Worm (Caenorhabditis elegans): Measurements from ENCODE around the gene nrx-1.
A peak's percentile ranks its signal among the peaks of the same experiment; 100 is the strongest.

Gene nrx-1

DNA sequence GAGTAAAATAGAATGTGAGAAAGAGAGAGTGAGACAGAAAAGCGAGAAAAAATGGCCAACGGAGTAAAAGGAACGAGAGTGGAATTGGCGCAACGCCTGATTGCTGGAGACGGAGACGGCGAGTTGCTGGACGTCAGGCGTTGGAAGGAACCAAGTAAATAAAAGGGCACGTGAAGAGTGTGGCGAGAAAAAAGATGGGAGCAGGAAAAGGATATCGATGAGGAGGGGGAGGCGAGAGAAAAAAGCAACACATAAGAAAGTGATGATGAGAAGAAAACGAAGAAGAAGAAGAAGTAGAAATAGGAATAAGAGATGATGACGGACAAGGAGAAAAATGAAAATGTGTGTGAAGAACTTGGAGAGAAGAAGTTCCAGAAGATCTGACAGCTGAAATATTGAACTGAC, 46.6 kb downstream of the nrx-1 start (continued):
- no peak for TF ChIP-seq spr-3 (GFP tag; optimal IDR thresholded peaks at IDR 0.05)
- TF ChIP-seq set-16 (GFP tag; IDR thresholded peaks at IDR 0.05), result peak; percentile 60; the same call in 1 of the 2 replicates
- no peak for TF ChIP-seq cey-2 (tag; optimal IDR thresholded peaks at IDR 0.05; ENCODE audit: borderline replicate concordance, insufficient read depth)
- peak; percentile 42; the same call in 1 of the 2 replicates for TF ChIP-seq vab-7 (GFP tag; IDR thresholded peaks at IDR 0.05)
- TF ChIP-seq pha-4 (GFP tag; IDR thresholded peaks at IDR 0.05), result no peak
- TF ChIP-seq pha-4 (tag; optimal IDR thresholded peaks at IDR 0.05), result peak; percentile 26
- TF ChIP-seq mdl-1 (tag; optimal IDR thresholded peaks at IDR 0.05), result peak; percentile 81 to 98
- TF ChIP-seq nhr-102 (tag; optimal IDR thresholded peaks at IDR 0.05), result peak; percentile 17
- TF ChIP-seq madf-5 (GFP tag; IDR thresholded peaks at IDR 0.05), result no peak
- TF ChIP-seq fkh-10 (GFP tag; optimal IDR thresholded peaks at IDR 0.05), result peak; percentile 92
- no peak for TF ChIP-seq D1046.2 (GFP tag; IDR thresholded peaks at IDR 0.05)
- TF ChIP-seq snpc-1.2 (GFP tag; IDR thresholded peaks at IDR 0.05), result no peak
- TF ChIP-seq unc-62 (GFP tag; optimal IDR thresholded peaks at IDR 0.05 in 1 of 2), result peak in 1 of 2 experiments; percentile 95
- TF ChIP-seq unc-62 (tag; optimal IDR thresholded peaks at IDR 0.05), result no peak
- TF ChIP-seq ceh-28 (tag; optimal IDR thresholded peaks at IDR 0.05), result peak; percentile 20
- no peak for TF ChIP-seq dmd-8 (GFP tag; IDR thresholded peaks at IDR 0.05)
- peak; percentile 73 for TF ChIP-seq tra-1 (GFP tag; IDR thresholded peaks at IDR 0.05)
- peak; percentile 93 for TF ChIP-seq hlh-11 (tag; optimal IDR thresholded peaks at IDR 0.05)
- peak; percentile 78 for TF ChIP-seq nhr-6 (tag; optimal IDR thresholded peaks at IDR 0.05)
- peak; percentile 25 for TF ChIP-seq ces-1 (GFP tag; optimal IDR thresholded peaks at IDR 0.05)
- TF ChIP-seq nhr-28 (tag; optimal IDR thresholded peaks at IDR 0.05), result peak; percentile 90
- no peak for TF ChIP-seq nhr-237 (tag; optimal IDR thresholded peaks at IDR 0.05)
- TF ChIP-seq nhr-11 (tag; optimal IDR thresholded peaks at IDR 0.05), result peak; percentile 88
- TF ChIP-seq ama-1 (optimal IDR thresholded peaks at IDR 0.05), result no peak
- TF ChIP-seq rbr-2 (tag; optimal IDR thresholded peaks at IDR 0.05), result peak; percentile 75
- peak; percentile 47 for TF ChIP-seq gei-8 (GFP tag; optimal IDR thresholded peaks at IDR 0.05)
- no peak for TF ChIP-seq zip-2 (tag; optimal IDR thresholded peaks at IDR 0.05)
- TF ChIP-seq dpl-1 (GFP tag; optimal IDR thresholded peaks at IDR 0.05), result peak; percentile 41
- peak; percentile 79 for TF ChIP-seq dmd-6 (GFP tag; IDR thresholded peaks at IDR 0.05)
- peak; percentile 59 for TF ChIP-seq nhr-10 (tag; optimal IDR thresholded peaks at IDR 0.05)
- TF ChIP-seq mep-1 (tag; optimal IDR thresholded peaks at IDR 0.05), result peak; percentile 89
- TF ChIP-seq nhr-25 (tag; optimal IDR thresholded peaks at IDR 0.05; ENCODE audit: borderline replicate concordance, insufficient read depth), result no peak
- peak; percentile 76 to 79 for TF ChIP-seq lsy-2 (tag; optimal IDR thresholded peaks at IDR 0.05)
- TF ChIP-seq egl-43 (GFP tag; IDR thresholded peaks at IDR 0.05), result no peak

DNA sequence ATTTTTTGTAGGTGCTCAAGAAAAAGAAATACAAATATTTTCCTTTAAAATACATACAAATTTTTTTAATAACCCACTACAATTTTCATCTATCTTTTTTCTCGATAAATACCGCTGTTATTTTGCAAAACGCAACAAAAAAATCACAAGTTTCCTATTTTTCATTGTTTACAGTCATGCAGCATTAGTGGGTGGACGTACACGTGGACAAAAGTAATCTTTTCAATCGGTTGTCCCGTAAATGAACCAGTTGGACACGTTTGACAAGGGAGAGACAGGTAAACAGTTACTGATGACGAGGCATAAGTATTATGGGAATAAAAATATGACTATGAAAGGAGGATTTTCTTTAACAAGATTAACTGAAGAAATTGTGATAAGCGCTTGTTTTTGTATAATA, 48.4 kb downstream of the nrx-1 start:
- TF ChIP-seq dmd-6 (GFP tag; IDR thresholded peaks at IDR 0.05) (no peak), pqm-1 (tag; optimal IDR thresholded peaks at IDR 0.05) (no peak), daf-16 (GFP tag; optimal IDR thresholded peaks at IDR 0.05) (no peak), daf-16 (tag; optimal IDR thresholded peaks at IDR 0.05) (peak; percentile 0), unc-130 (GFP tag; optimal IDR thresholded peaks at IDR 0.05) (no peak), unc-62 (GFP tag; optimal IDR thresholded peaks at IDR 0.05 in 1 of 2) (peak in 1 of 2 experiments; percentile 76), unc-62 (tag; optimal IDR thresholded peaks at IDR 0.05) (no peak), hlh-30 (tag; optimal IDR thresholded peaks at IDR 0.05; ENCODE audit: insufficient read depth) (peak; percentile 39), skn-1 (tag; optimal IDR thresholded peaks at IDR 0.05) (no peak), R02D3.7 (tag; optimal IDR thresholded peaks at IDR 0.05) (no peak), D1046.2 (GFP tag; IDR thresholded peaks at IDR 0.05) (no peak), nhr-6 (tag; optimal IDR thresholded peaks at IDR 0.05) (no peak), mdl-1 (tag; optimal IDR thresholded peaks at IDR 0.05) (peak in 1 of 2 experiments; percentile 18)

Data from whole organism, L4 larva.